Fruit fly (Drosophila melanogaster): Measurements from ENCODE around the gene Dref.

Gene Dref

DNA sequence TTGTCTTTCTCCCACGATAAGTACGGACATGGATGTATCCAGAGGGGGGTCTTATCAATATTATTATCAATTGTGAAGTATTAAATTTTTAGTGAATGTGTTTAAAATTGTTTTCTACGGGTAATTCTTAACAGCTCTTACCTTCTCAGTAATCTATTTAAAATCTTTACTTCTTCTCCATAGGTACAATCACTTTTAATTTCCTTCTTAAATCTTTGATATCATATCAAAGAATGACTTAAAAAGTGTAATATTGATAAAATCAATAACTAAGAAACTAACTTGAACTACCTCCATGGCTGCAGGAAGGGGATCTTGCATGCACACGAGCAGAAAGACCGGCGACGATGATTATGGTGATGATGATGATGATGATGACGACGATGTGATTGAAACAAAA is 15.5 kb upstream of the Dref start (continued):
- peak; percentile 65 for TF ChIP-seq CG10631 (GFP tag; optimal IDR thresholded peaks at IDR 0.05)
- peak; percentile 63 for TF ChIP-seq CG7368 (GFP tag; optimal IDR thresholded peaks at IDR 0.05)
- peak; percentile 39 for TF ChIP-seq vri (GFP tag; optimal IDR thresholded peaks at IDR 0.05)
- TF ChIP-seq Hr4 (GFP tag; optimal IDR thresholded peaks at IDR 0.05) = no peak
- no peak for TF ChIP-seq Hr38 (GFP tag; optimal IDR thresholded peaks at IDR 0.05)
- peak; percentile 69 for TF ChIP-seq CG6808 (GFP tag; optimal IDR thresholded peaks at IDR 0.05)
- peak; percentile 55 for TF ChIP-seq Blimp-1 (GFP tag; optimal IDR thresholded peaks at IDR 0.05)
- TF ChIP-seq pdm3 (GFP tag; optimal IDR thresholded peaks at IDR 0.05) = peak; percentile 64
- TF ChIP-seq salr (GFP tag; optimal IDR thresholded peaks at IDR 0.05) = no peak
- TF ChIP-seq fd85E (GFP tag; optimal IDR thresholded peaks at IDR 0.05) = peak; percentile 37
- peak; percentile 68 for TF ChIP-seq Sox102F (GFP tag; optimal IDR thresholded peaks at IDR 0.05)
- no peak for TF ChIP-seq CG4318 (GFP tag; optimal IDR thresholded peaks at IDR 0.05)
- peak; percentile 44 for TF ChIP-seq Eip93F (GFP tag; optimal IDR thresholded peaks at IDR 0.05)
- peak; percentile 40 for TF ChIP-seq CG9139 (GFP tag; optimal IDR thresholded peaks at IDR 0.05)
- TF ChIP-seq fkh (GFP tag; optimal IDR thresholded peaks at IDR 0.05) = no peak
- peak; percentile 59 for TF ChIP-seq spab (GFP tag; optimal IDR thresholded peaks at IDR 0.05)
- no peak; the same call in 2 of the 3 replicates for TF ChIP-seq CG6163 (GFP tag; IDR thresholded peaks at IDR 0.05)
- TF ChIP-seq CG1621 (tag; optimal IDR thresholded peaks at IDR 0.05) = no peak

- peak; percentile 59 for TF ChIP-seq dsx (GFP tag; optimal IDR thresholded peaks at IDR 0.05; ENCODE audit: poor library complexity, severe bottlenecking)
- TF ChIP-seq CG8319 (GFP tag; optimal IDR thresholded peaks at IDR 0.05) = no peak
- TF ChIP-seq Sox15 (GFP tag; optimal IDR thresholded peaks at IDR 0.05) = no peak
- TF ChIP-seq CG11902 (GFP tag; optimal IDR thresholded peaks at IDR 0.05) = no peak
- TF ChIP-seq Eip75B (GFP tag; optimal IDR thresholded peaks at IDR 0.05) = peak; percentile 45
- TF ChIP-seq Gug (GFP tag; IDR thresholded peaks at IDR 0.05) = no peak
- TF ChIP-seq Eip93F (GFP tag; optimal IDR thresholded peaks at IDR 0.05) = no peak
- peak; percentile 35 for TF ChIP-seq Hr39 (GFP tag; optimal IDR thresholded peaks at IDR 0.05)
- peak; percentile 30 for TF ChIP-seq cyc (GFP tag; optimal IDR thresholded peaks at IDR 0.05)
- peak; percentile 5 for TF ChIP-seq CG6792 (GFP tag; optimal IDR thresholded peaks at IDR 0.05)
- TF ChIP-seq fd85E (GFP tag; optimal IDR thresholded peaks at IDR 0.05) = no peak
- peak; percentile 41 for TF ChIP-seq Smox (GFP tag; optimal IDR thresholded peaks at IDR 0.05)
- TF ChIP-seq esn (GFP tag; optimal IDR thresholded peaks at IDR 0.05) = peak; percentile 17
- no peak for TF ChIP-seq CG6163 (GFP tag; IDR thresholded peaks at IDR 0.05)
- TF ChIP-seq acj6 (GFP tag; optimal IDR thresholded peaks at IDR 0.05) = peak; percentile 43
- TF ChIP-seq net (GFP tag; optimal IDR thresholded peaks at IDR 0.05) = peak; percentile 37
- TF ChIP-seq Ets21C (GFP tag; optimal IDR thresholded peaks at IDR 0.05) = no peak
- TF ChIP-seq CG7368 (GFP tag; optimal IDR thresholded peaks at IDR 0.05) = no peak
- peak; percentile 88 for TF ChIP-seq Eip78C (GFP tag)
- no peak for TF ChIP-seq CG15336 (GFP tag; IDR thresholded peaks at IDR 0.05)
- TF ChIP-seq ss (GFP tag; optimal IDR thresholded peaks at IDR 0.05) = peak; percentile 54 to 56
- TF ChIP-seq eg (GFP tag; IDR thresholded peaks at IDR 0.05) = no peak
- TF ChIP-seq achi (GFP tag; optimal IDR thresholded peaks at IDR 0.05) = peak; percentile 31
- peak; percentile 63 for TF ChIP-seq CG3032 (tag; optimal IDR thresholded peaks at IDR 0.05)
- TF ChIP-seq CG10669 (GFP tag; optimal IDR thresholded peaks at IDR 0.05) = peak; percentile 38
- TF ChIP-seq CG11762 (GFP tag; optimal IDR thresholded peaks at IDR 0.05; ENCODE audit: insufficient read depth) = peak; percentile 19
- peak; percentile 18 for TF ChIP-seq CG10631 (GFP tag; optimal IDR thresholded peaks at IDR 0.05)
- peak; percentile 24 for TF ChIP-seq spab (GFP tag; optimal IDR thresholded peaks at IDR 0.05)
- peak; percentile 38 for TF ChIP-seq CG8632 (GFP tag; optimal IDR thresholded peaks at IDR 0.05)
- peak; percentile 16 for TF ChIP-seq Sox14 (GFP tag; optimal IDR thresholded peaks at IDR 0.05)
- peak; percentile 26 for TF ChIP-seq CG34406 (GFP tag; optimal IDR thresholded peaks at IDR 0.05)
- TF ChIP-seq pdm3 (GFP tag; optimal IDR thresholded peaks at IDR 0.05) = peak; percentile 5
- peak; percentile 27 for TF ChIP-seq OdsH (GFP tag; optimal IDR thresholded peaks at IDR 0.05)
- TF ChIP-seq svp (GFP tag) = peak; percentile 79
- TF ChIP-seq Met (GFP tag; optimal IDR thresholded peaks at IDR 0.05) = peak; percentile 58
- TF ChIP-seq fkh (GFP tag; optimal IDR thresholded peaks at IDR 0.05) = no peak
- peak; percentile 26 for TF ChIP-seq CG6808 (GFP tag; optimal IDR thresholded peaks at IDR 0.05)
- peak; percentile 26 for TF ChIP-seq CG31627 (GFP tag; optimal IDR thresholded peaks at IDR 0.05)
- TF ChIP-seq Hr4 (GFP tag; optimal IDR thresholded peaks at IDR 0.05) = peak; percentile 7
- TF ChIP-seq CG1621 (tag; optimal IDR thresholded peaks at IDR 0.05) = no peak
- peak; percentile 34 for TF ChIP-seq lz (GFP tag; optimal IDR thresholded peaks at IDR 0.05)
- TF ChIP-seq topi (GFP tag; optimal IDR thresholded peaks at IDR 0.05) = peak; percentile 64
These were observed 14.8 kb upstream of the Dref start for dm6 chr2L:9981809-9982208.
